Worm (Caenorhabditis elegans) whole organism, L3 larva: ENCODE results near the gene hot-4.
A peak's percentile ranks its signal among the peaks of the same experiment; 100 is the strongest.

Experiments used
- ama-1 ChIP-seq: fragments of 150-350 bp; optimal IDR thresholded peaks from 2 replicates; lab custom pipeline; 2018
- fkh-10 ChIP-seq: sonication (generic microtip); optimal IDR thresholded peaks from 2 replicates; lab custom pipeline; 2017; ENCODE audit warnings: missing biosample characterization, missing genetic modification reagents, missing genetic modification characterization
- fos-1 ChIP-seq: fragments of 150-350 bp; optimal IDR thresholded peaks from 2 replicates; lab custom pipeline; 2014; ENCODE audit warnings: missing biosample characterization, missing genetic modification characterization
- lin-39 ChIP-seq: fragments of 150-350 bp; optimal IDR thresholded peaks from 2 replicates; lab custom pipeline; 2018; ENCODE audit warnings: missing biosample characterization, missing genetic modification reagents, missing genetic modification characterization
- mdl-1 ChIP-seq: fragments of 150-350 bp; optimal IDR thresholded peaks from 2 replicates; lab custom pipeline; 2014; ENCODE audit warnings: missing biosample characterization, missing genetic modification characterization
- mml-1 ChIP-seq: fragments of 150-350 bp; sonication (generic microtip); optimal IDR thresholded peaks from 3 replicates; lab custom pipeline; 2014; ENCODE audit warnings: missing biosample characterization, missing genetic modification characterization
- nfya-1 ChIP-seq: sonication (generic microtip); optimal IDR thresholded peaks from 2 replicates; lab custom pipeline; 2017; ENCODE audit warnings: missing genetic modification characterization, mild to moderate bottlenecking, missing compliant biosample characterization, antibody characterized with exemption, moderate library complexity; ENCODE audit not compliant: insufficient read depth
- nhr-11 ChIP-seq: fragments of 150-350 bp; optimal IDR thresholded peaks from 2 replicates; lab custom pipeline; 2014; ENCODE audit warnings: missing biosample characterization, missing genetic modification characterization
- nhr-237 ChIP-seq: fragments of 150-350 bp; optimal IDR thresholded peaks from 2 replicates; lab custom pipeline; 2014; ENCODE audit warnings: missing biosample characterization, missing genetic modification characterization
- nhr-76 ChIP-seq: fragments of 150-350 bp; sonication (generic microtip); optimal IDR thresholded peaks from 5 replicates; lab custom pipeline; 2014; ENCODE audit warnings: missing biosample characterization, missing genetic modification characterization
- pha-4 ChIP-seq: fragments of 150-350 bp; optimal IDR thresholded peaks from 2 replicates; lab custom pipeline; 2014; ENCODE audit warnings: missing biosample characterization, missing genetic modification reagents, missing genetic modification characterization
- unc-62 ChIP-seq: fragments of 150-350 bp; sonication (generic microtip); optimal IDR thresholded peaks from 4 replicates; lab custom pipeline; 2014; ENCODE audit warnings: missing biosample characterization, missing genetic modification reagents, missing genetic modification characterization

ce11 chrIII:6170038-6170437, 47.2 kb upstream of the hot-4 start:
- no peak for TF ChIP-seq unc-62
- TF ChIP-seq lin-39 (tag; lab: Kevin White, UChicago) = peak; percentile 18
- TF ChIP-seq mdl-1 (tag; lab: Kevin White, UChicago) = no peak
- TF ChIP-seq nhr-11 = peak; percentile 36
- TF ChIP-seq mml-1 (tag; lab: Kevin White, UChicago) = no peak
- TF ChIP-seq fos-1 (tag; lab: Kevin White, UChicago) = no peak
- peak; percentile 1 for TF ChIP-seq pha-4
- no peak for TF ChIP-seq nhr-76 (tag; lab: Kevin White, UChicago)
- no peak for TF ChIP-seq fkh-10 (GFP tag; lab: Kevin White, UChicago)
- peak; percentile 45 for TF ChIP-seq ama-1 (lab: Kevin White, UChicago)
- TF ChIP-seq nhr-237 (tag; lab: Kevin White, UChicago) = no peak
- TF ChIP-seq nfya-1 (tag; lab: Kevin White, UChicago) = peak; percentile 65
